Fruit fly (Drosophila melanogaster) whole organism, embryonic: ENCODE results near the gene Tis11.

Source experiments
- Antp ChIP-seq: fragments of 200-800 bp; sonication (Bioruptor generic); optimal IDR thresholded peaks from 3 replicates; lab custom pipeline; 2016; ENCODE audit warnings: missing biosample characterization, missing genetic modification characterization
- CG10209 ChIP-seq: fragments of 200-800 bp; sonication (Bioruptor generic); optimal IDR thresholded peaks from 3 replicates; lab custom pipeline; 2017; ENCODE audit warnings: missing biosample characterization, mild to moderate bottlenecking, missing genetic modification characterization, missing genetic modification reagents
- CG10543 ChIP-seq: fragments of 200-800 bp; sonication (Bioruptor generic); optimal IDR thresholded peaks from 3 replicates; lab custom pipeline; 2017; ENCODE audit warnings: missing biosample characterization, mild to moderate bottlenecking, missing genetic modification characterization, moderate library complexity
- CG12769 ChIP-seq: fragments of 200-800 bp; sonication (Bioruptor generic); optimal IDR thresholded peaks from 2 replicates; lab custom pipeline; 2019; ENCODE audit warnings: missing biosample characterization, mild to moderate bottlenecking, missing genetic modification characterization, moderate library complexity
- CG14860 ChIP-seq: fragments of 200-800 bp; sonication (Bioruptor generic); IDR thresholded peaks from 3 replicates; pipeline ENCODE4 v1.3.6; 2022; ENCODE audit warnings: missing biosample characterization, missing genetic modification characterization; ENCODE audit not compliant: partially characterized antibody
- CG17328 ChIP-seq: fragments of 200-800 bp; sonication (Bioruptor generic); IDR thresholded peaks from 2 replicates; pipeline ENCODE4 v1.3.6; 2022; ENCODE audit warnings: missing biosample characterization, missing genetic modification characterization
- CG17802 ChIP-seq: fragments of 200-800 bp; sonication (Bioruptor generic); optimal IDR thresholded peaks from 2 replicates; lab custom pipeline; 2018; ENCODE audit warnings: missing biosample characterization, mild to moderate bottlenecking, missing genetic modification characterization, moderate library complexity
- CG2875 ChIP-seq: fragments of 200-800 bp; sonication (Bioruptor generic); optimal IDR thresholded peaks from 2 replicates; lab custom pipeline; 2017; ENCODE audit warnings: missing biosample characterization, mild to moderate bottlenecking, missing genetic modification characterization, missing genetic modification reagents
- CG30403 ChIP-seq: fragments of 200-800 bp; sonication (Bioruptor generic); optimal IDR thresholded peaks from 3 replicates; lab custom pipeline; 2016; ENCODE audit warnings: missing biosample characterization, missing genetic modification characterization
- CG31441 ChIP-seq: fragments of 200-800 bp; sonication (Bioruptor generic); IDR thresholded peaks from 2 replicates; pipeline ENCODE4 v1.3.6; 2022; ENCODE audit warnings: missing biosample characterization, missing genetic modification characterization
- CG32772 ChIP-seq: fragments of 200-800 bp; sonication (Bioruptor generic); IDR thresholded peaks from 2 replicates; pipeline ENCODE4 v1.3.6; 2022; ENCODE audit warnings: missing biosample characterization, missing genetic modification characterization
- CG4707 ChIP-seq: fragments of 200-800 bp; sonication (Bioruptor generic); optimal IDR thresholded peaks from 2 replicates; lab custom pipeline; 2018; ENCODE audit warnings: missing biosample characterization, mild to moderate bottlenecking, missing genetic modification characterization, moderate library complexity
- CG5245 ChIP-seq: fragments of 200-800 bp; sonication (Bioruptor generic); optimal IDR thresholded peaks from 3 replicates; lab custom pipeline; 2016; ENCODE audit warnings: missing biosample characterization, missing genetic modification characterization
- CG5953 ChIP-seq: fragments of 200-800 bp; sonication (Bioruptor generic); IDR thresholded peaks from 2 replicates; pipeline ENCODE4 v1.3.6; 2022; ENCODE audit warnings: missing biosample characterization, missing genetic modification characterization
- CG6254 ChIP-seq: fragments of 200-800 bp; sonication (Bioruptor generic); optimal IDR thresholded peaks from 3 replicates; lab custom pipeline; 2017; ENCODE audit warnings: mild to moderate bottlenecking, missing biosample characterization, missing genetic modification reagents, missing genetic modification characterization
- Dek ChIP-seq: fragments of 200-800 bp; sonication (Bioruptor generic); optimal IDR thresholded peaks from 3 replicates; lab custom pipeline; 2019; ENCODE audit warnings: missing biosample characterization, mild to moderate bottlenecking, missing genetic modification characterization, moderate library complexity
- Dip3 ChIP-seq: fragments of 200-800 bp; sonication (Bioruptor generic); optimal IDR thresholded peaks from 3 replicates; lab custom pipeline; 2016; ENCODE audit warnings: missing biosample characterization, missing genetic modification characterization
- Doc2 ChIP-seq: fragments of 200-800 bp; sonication (Bioruptor generic); IDR thresholded peaks from 2 replicates; pipeline ENCODE4 v1.3.6; 2022; ENCODE audit warnings: missing biosample characterization, missing genetic modification characterization
- Drgx ChIP-seq: fragments of 200-800 bp; sonication (Bioruptor generic); IDR thresholded peaks from 2 replicates; pipeline ENCODE4 v1.3.6; 2022; ENCODE audit warnings: missing biosample characterization, missing genetic modification characterization
- HLHmδ ChIP-seq: fragments of 200-800 bp; sonication (Bioruptor generic); optimal IDR thresholded peaks from 2 replicates; lab custom pipeline; 2018; ENCODE audit warnings: missing biosample characterization, mild to moderate bottlenecking, missing genetic modification characterization, moderate library complexity
- HmgZ ChIP-seq: fragments of 200-800 bp; sonication (Bioruptor generic); optimal IDR thresholded peaks from 2 replicates; lab custom pipeline; 2018; ENCODE audit warnings: missing biosample characterization, mild to moderate bottlenecking, missing genetic modification characterization
- Max ChIP-seq: fragments of 200-800 bp; sonication (Bioruptor generic); optimal IDR thresholded peaks from 2 replicates; lab custom pipeline; 2016; ENCODE audit warnings: missing biosample characterization, mild to moderate bottlenecking, missing genetic modification characterization
- NC2β ChIP-seq: fragments of 200-800 bp; sonication (Bioruptor generic); optimal IDR thresholded peaks from 2 replicates; lab custom pipeline; 2016; ENCODE audit warnings: missing biosample characterization, missing genetic modification characterization
- Neu2 ChIP-seq: fragments of 200-800 bp; sonication (Bioruptor generic); optimal IDR thresholded peaks from 3 replicates; lab custom pipeline; 2016; ENCODE audit warnings: missing biosample characterization, missing genetic modification characterization, borderline replicate concordance
- Oaz ChIP-seq: fragments of 200-800 bp; sonication (Bioruptor generic); IDR thresholded peaks from 2 replicates; pipeline ENCODE4 v1.3.6; 2022; ENCODE audit warnings: missing biosample characterization, missing genetic modification characterization
- Pdp1 ChIP-seq, 2 experiments: fragments of 200-800 bp; sonication (Bioruptor generic); optimal IDR thresholded peaks; 3 replicates each; lab custom pipeline; 2016; ENCODE audit warnings: missing biosample characterization in 2 of 2, missing genetic modification characterization in 2 of 2, mild to moderate bottlenecking in 1 of 2, moderate library complexity in 1 of 2
- Ptx1 ChIP-seq: fragments of 200-800 bp; sonication (Bioruptor generic); IDR thresholded peaks from 2 replicates; pipeline ENCODE4 v1.3.6; 2022; ENCODE audit warnings: missing biosample characterization, missing genetic modification characterization
- TFAM ChIP-seq: fragments of 200-800 bp; sonication (Bioruptor generic); optimal IDR thresholded peaks from 2 replicates; lab custom pipeline; 2017; ENCODE audit warnings: missing biosample characterization, missing genetic modification characterization, inconsistent platforms
- Usf ChIP-seq: fragments of 200-800 bp; sonication (Bioruptor generic); optimal IDR thresholded peaks from 2 replicates; lab custom pipeline; 2017; ENCODE audit warnings: missing genotype, missing biosample characterization, missing genetic modification characterization
- Vsx1 ChIP-seq: fragments of 200-800 bp; sonication (Bioruptor generic); optimal IDR thresholded peaks from 2 replicates; lab custom pipeline; 2017; ENCODE audit warnings: missing biosample characterization, mild to moderate bottlenecking, missing genetic modification characterization, missing genetic modification reagents
- al ChIP-seq: fragments of 200-800 bp; sonication (Bioruptor generic); IDR thresholded peaks from 2 replicates; pipeline ENCODE4 v1.3.6; 2022; ENCODE audit warnings: missing biosample characterization, missing genetic modification characterization
- ara ChIP-seq: fragments of 200-800 bp; sonication (Bioruptor generic); IDR thresholded peaks from 2 replicates; pipeline ENCODE4 v1.3.6; 2022; ENCODE audit warnings: missing biosample characterization, missing genetic modification characterization
- ase ChIP-seq: fragments of 200-800 bp; sonication (Bioruptor generic); IDR thresholded peaks from 3 replicates; pipeline ENCODE4 v1.3.6; 2022; ENCODE audit warnings: missing biosample characterization, missing genetic modification characterization
- bbx ChIP-seq: fragments of 200-800 bp; sonication (Bioruptor generic); IDR thresholded peaks from 2 replicates; pipeline ENCODE4 v1.3.6; 2022; ENCODE audit warnings: missing biosample characterization, missing genetic modification characterization; ENCODE audit not compliant: partially characterized antibody
- cato ChIP-seq: fragments of 200-800 bp; sonication (Bioruptor generic); optimal IDR thresholded peaks from 2 replicates; lab custom pipeline; 2016; ENCODE audit warnings: missing biosample characterization, missing genetic modification characterization, borderline replicate concordance
- chinmo ChIP-seq: fragments of 200-800 bp; sonication (Bioruptor generic); IDR thresholded peaks from 4 replicates; pipeline ENCODE4 v1.3.6; 2022; ENCODE audit warnings: missing biosample characterization, missing genetic modification characterization; ENCODE audit not compliant: partially characterized antibody
- croc ChIP-seq: fragments of 200-800 bp; sonication (Bioruptor generic); conservative IDR thresholded peaks from 3 replicates; pipeline ENCODE4 v1.3.6; 2022; ENCODE audit warnings: missing biosample characterization, missing genetic modification characterization
- dmrt99B ChIP-seq: fragments of 200-800 bp; sonication (Bioruptor generic); optimal IDR thresholded peaks from 2 replicates; lab custom pipeline; 2018; ENCODE audit warnings: missing biosample characterization, mild to moderate bottlenecking, missing genetic modification characterization, moderate library complexity
- emc ChIP-seq: fragments of 200-800 bp; sonication (Bioruptor generic); optimal IDR thresholded peaks from 2 replicates; lab custom pipeline; 2016; ENCODE audit warnings: missing biosample characterization, missing genetic modification characterization
- ewg ChIP-seq: fragments of 200-800 bp; sonication (Bioruptor generic); optimal IDR thresholded peaks from 3 replicates; lab custom pipeline; 2017; ENCODE audit warnings: mild to moderate bottlenecking, missing biosample characterization, missing genetic modification reagents, missing genetic modification characterization
- hb ChIP-seq: fragments of 200-800 bp; sonication (Bioruptor generic); IDR thresholded peaks from 3 replicates; pipeline ENCODE4 v1.3.6; 2022; ENCODE audit warnings: missing biosample characterization, missing genetic modification characterization; ENCODE audit not compliant: partially characterized antibody
- her ChIP-seq: fragments of 200-800 bp; sonication (Bioruptor generic); optimal IDR thresholded peaks from 2 replicates; lab custom pipeline; 2016; ENCODE audit warnings: missing biosample characterization, missing genetic modification characterization
- ind ChIP-seq: fragments of 200-800 bp; sonication (Bioruptor generic); optimal IDR thresholded peaks from 3 replicates; lab custom pipeline; 2016; ENCODE audit warnings: missing biosample characterization, missing genetic modification characterization
- mirr ChIP-seq: fragments of 200-800 bp; sonication (Bioruptor generic); optimal IDR thresholded peaks from 3 replicates; lab custom pipeline; 2018; ENCODE audit warnings: missing biosample characterization, mild to moderate bottlenecking, missing genetic modification characterization
- phol ChIP-seq: fragments of 200-800 bp; sonication (Bioruptor generic); optimal IDR thresholded peaks from 3 replicates; lab custom pipeline; 2018; ENCODE audit warnings: missing biosample characterization, mild to moderate bottlenecking, missing genetic modification characterization, moderate library complexity
- rib ChIP-seq: fragments of 200-800 bp; sonication (Bioruptor generic); IDR thresholded peaks from 2 replicates; pipeline ENCODE4 v1.3.6; 2022; ENCODE audit warnings: missing biosample characterization, missing genetic modification characterization
- salm ChIP-seq: fragments of 200-800 bp; sonication (Bioruptor generic); optimal IDR thresholded peaks from 2 replicates; lab custom pipeline; 2018; ENCODE audit warnings: missing biosample characterization, mild to moderate bottlenecking, missing genetic modification characterization
- sisA ChIP-seq: fragments of 200-800 bp; sonication (Bioruptor generic); IDR thresholded peaks from 2 replicates; pipeline ENCODE4 v1.3.6; 2022; ENCODE audit warnings: missing biosample characterization, missing genetic modification characterization
- tna ChIP-seq: fragments of 200-800 bp; sonication (Bioruptor generic); IDR thresholded peaks from 2 replicates; pipeline ENCODE4 v1.3.6; 2022; ENCODE audit warnings: missing biosample characterization, missing genetic modification characterization; ENCODE audit not compliant: partially characterized antibody
- zen2 ChIP-seq: fragments of 200-800 bp; sonication (Bioruptor generic); IDR thresholded peaks from 3 replicates; pipeline ENCODE4 v1.3.6; 2022; ENCODE audit warnings: missing biosample characterization, missing genetic modification characterization; ENCODE audit not compliant: partially characterized antibody

Tis11 gene

DNA sequence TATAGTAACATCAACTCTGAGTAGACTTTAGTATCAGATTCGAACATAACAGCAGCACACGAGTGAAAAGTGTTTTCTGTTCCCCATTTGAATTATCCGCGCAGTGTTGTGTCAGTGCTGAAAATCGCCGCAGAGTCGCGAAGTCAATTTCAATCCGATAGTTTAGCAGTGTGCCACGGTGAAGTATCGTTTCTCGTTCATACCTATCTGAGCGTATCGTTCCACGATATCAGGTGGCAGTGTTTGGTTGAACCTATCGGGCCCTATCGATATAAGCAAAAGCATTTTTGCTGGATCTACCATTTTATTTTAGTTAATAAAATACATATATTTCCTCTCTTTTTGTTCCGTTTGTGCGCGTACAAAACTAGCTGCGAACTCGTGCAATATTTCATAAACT is 5.6 kb upstream of the Tis11 start, which contains the start of gene CkIalpha (continued):
- TF ChIP-seq salm (tag; lab: Kevin White, UChicago) (no peak), hb (GFP tag; lab: Robert Waterston, UW) (peak; percentile 97), Oaz (no peak), Ptx1 (GFP tag; lab: Robert Waterston, UW) (peak; percentile 48), ind (GFP tag; lab: Kevin White, UChicago) (peak; percentile 60), tna (GFP tag; lab: Robert Waterston, UW) (peak; percentile 96), cato (GFP tag; lab: Kevin White, UChicago) (no peak), Antp (GFP tag; lab: Kevin White, UChicago) (peak; percentile 67), chinmo (GFP tag; lab: Robert Waterston, UW) (peak; percentile 99), NC2β (GFP tag; lab: Kevin White, UChicago) (peak; percentile 39), CG5245 (GFP tag; lab: Kevin White, UChicago) (peak; percentile 25), CG32772 (GFP tag; lab: Robert Waterston, UW) (peak; percentile 55; the same call in 1 of the 2 replicates), Max (GFP tag; lab: Kevin White, UChicago) (peak; percentile 26), CG10209 (GFP tag; lab: Kevin White, UChicago) (peak; percentile 8), Dip3 (GFP tag; lab: Kevin White, UChicago) (peak; percentile 67), CG17328 (GFP tag; lab: Robert Waterston, UW) (peak; percentile 39; the same call in 1 of the 2 replicates), CG30403 (peak; percentile 63), Usf (GFP tag; lab: Kevin White, UChicago) (no peak), CG17802 (tag; lab: Kevin White, UChicago) (peak; percentile 9), al (GFP tag; lab: Robert Waterston, UW) (peak; percentile 33; the same call in 1 of the 2 replicates), CG2875 (GFP tag; lab: Kevin White, UChicago) (no peak), phol (tag; lab: Kevin White, UChicago) (peak; percentile 74), CG6254 (GFP tag; lab: Kevin White, UChicago) (no peak), CG14860 (peak; percentile 98), mirr (GFP tag; lab: Kevin White, UChicago) (no peak), emc (GFP tag; lab: Kevin White, UChicago) (peak; percentile 7), ase (no peak), rib (GFP tag; lab: Robert Waterston, UW) (peak; percentile 75), CG10543 (peak; percentile 35), Doc2 (GFP tag; lab: Robert Waterston, UW) (no peak), TFAM (no peak), Dek (tag; lab: Kevin White, UChicago) (peak; percentile 42), ara (0 out of 2 replicates have a peak, but pooled peaks have one; percentile 30), Vsx1 (GFP tag; lab: Kevin White, UChicago) (no peak), HmgZ (tag; lab: Kevin White, UChicago) (peak; percentile 88), Neu2 (no peak), HLHmδ (GFP tag; lab: Kevin White, UChicago) (no peak), zen2 (GFP tag; lab: Robert Waterston, UW) (peak; percentile 99), Drgx (GFP tag; lab: Robert Waterston, UW) (no peak), CG4707 (no peak), dmrt99B (tag; lab: Kevin White, UChicago) (no peak), sisA (GFP tag; lab: Robert Waterston, UW) (peak; percentile 59), bbx (peak; percentile 99), Pdp1 (GFP tag; optimal IDR thresholded peaks at IDR 0.05; lab: Kevin White, UChicago) (peak; percentile 56 to 67), her (peak; percentile 70), croc (GFP tag; lab: Robert Waterston, UW) (no peak), CG31441 (GFP tag; lab: Robert Waterston, UW) (0 out of 2 replicates have a peak, but pooled peaks have one; percentile 33), CG5953 (no peak), ewg (peak; percentile 22), CG12769 (no peak)
